Fruit fly (Drosophila melanogaster) Kc167 (cell line): ENCODE results near the gene Ilp6.

Source experiments
- Myc ChIP-seq: fragments of >200 bp; optimal IDR thresholded peaks from 2 replicates; lab custom pipeline; 2017; ENCODE audit warnings: missing external identifiers
- ttk ChIP-seq: sonication (Bioruptor generic); optimal IDR thresholded peaks from 2 replicates; lab custom pipeline; 2017; ENCODE audit warnings: missing external identifiers

DNA sequence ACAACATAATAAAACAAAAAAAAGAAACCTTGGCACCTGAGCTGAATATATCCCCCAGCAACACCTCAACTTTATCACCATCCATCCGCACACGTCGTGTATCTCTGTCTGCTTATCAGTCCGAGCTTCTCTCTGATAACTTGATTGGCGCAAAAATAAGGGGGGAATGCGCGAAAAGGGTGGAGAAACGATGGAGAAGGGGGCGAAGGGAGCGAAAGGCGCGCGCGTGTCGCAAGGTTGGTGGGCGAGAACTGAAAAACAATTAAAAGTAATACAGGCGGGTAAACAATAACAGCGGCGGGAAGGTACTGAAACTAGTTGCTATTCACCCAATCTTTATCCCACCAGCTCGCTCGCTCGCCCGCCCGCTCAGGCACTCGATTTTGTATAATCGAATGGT is 48.2 kb downstream of the Ilp6 start:
- no peak for TF ChIP-seq ttk (lab: Kevin White, UChicago)
- no peak for TF ChIP-seq Myc (lab: Kevin White, UChicago)
